Worm (Caenorhabditis elegans) whole organism, L4/young adult: ENCODE data around the gene srab-8.

Source experiments
- W03F9.2 ChIP-seq: fragments of 150-350 bp; optimal IDR thresholded peaks from 2 replicates; lab custom pipeline; 2014; ENCODE audit warnings: missing biosample characterization, missing genetic modification characterization
- dao-5 ChIP-seq: sonication (generic microtip); optimal IDR thresholded peaks from 2 replicates; lab custom pipeline; 2016; ENCODE audit warnings: missing genotype, missing genetic modification characterization, moderate library complexity, missing compliant biosample characterization
- him-1 ChIP-seq: sonication (generic microtip); optimal IDR thresholded peaks from 2 replicates; lab custom pipeline; 2016; ENCODE audit warnings: missing genotype, missing genetic modification reagents, missing genetic modification characterization, missing compliant biosample characterization

DNA sequence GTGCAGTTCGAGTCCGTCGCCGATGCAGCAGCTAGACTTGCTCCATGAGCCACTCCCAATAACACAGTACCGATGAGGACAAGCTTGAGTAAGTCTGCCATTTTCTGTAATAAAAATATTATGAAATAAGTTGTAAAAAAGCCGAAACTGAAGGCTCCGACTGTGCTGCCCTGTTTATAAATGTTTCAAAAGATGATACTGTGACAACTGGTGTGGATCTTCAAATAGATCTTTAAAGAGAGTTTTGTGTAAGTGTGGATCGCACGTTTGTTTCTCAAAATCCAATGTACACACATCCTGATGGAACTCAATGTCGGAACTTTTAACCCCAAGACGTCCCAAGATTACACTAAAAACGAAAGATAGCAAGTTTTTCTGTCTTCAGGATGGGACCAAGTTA lies 7.6 kb upstream of the srab-8 start, which contains the start of gene C36C5.15:
- TF ChIP-seq dao-5 (tag; lab: Kevin White, UChicago) (no peak), him-1 (tag; lab: Kevin White, UChicago) (no peak), W03F9.2 (tag; lab: Kevin White, UChicago) (no peak)
